Fruit fly (Drosophila melanogaster) whole organism, prepupa: ENCODE measurements around the gene aust.
A peak's percentile ranks its signal among the peaks of the same experiment; 100 is the strongest.

Source experiments
- CG11762 ChIP-seq: fragments of 200-800 bp; sonication (Bioruptor generic); optimal IDR thresholded peaks from 3 replicates; lab custom pipeline; 2016; ENCODE audit warnings: missing biosample characterization, missing genetic modification characterization; ENCODE audit not compliant: insufficient read depth
- CG32006 ChIP-seq: fragments of 200-800 bp; sonication (Bioruptor generic); optimal IDR thresholded peaks from 3 replicates; lab custom pipeline; 2017; ENCODE audit warnings: missing biosample characterization, mild to moderate bottlenecking, missing genetic modification characterization
- CG4318 ChIP-seq: fragments of 200-800 bp; sonication (Bioruptor generic); optimal IDR thresholded peaks from 3 replicates; lab custom pipeline; 2017; ENCODE audit warnings: missing biosample characterization, mild to moderate bottlenecking, missing genetic modification characterization
- CG6276 ChIP-seq: fragments of 200-800 bp; sonication (Bioruptor generic); optimal IDR thresholded peaks from 2 replicates; lab custom pipeline; 2017; ENCODE audit warnings: missing biosample characterization, mild to moderate bottlenecking, missing genetic modification characterization
- CG7368 ChIP-seq: fragments of 200-800 bp; sonication (Bioruptor generic); optimal IDR thresholded peaks from 3 replicates; lab custom pipeline; 2016; ENCODE audit warnings: missing biosample characterization, missing genetic modification characterization
- Ets21C ChIP-seq: fragments of 200-800 bp; sonication (Bioruptor generic); optimal IDR thresholded peaks from 3 replicates; lab custom pipeline; 2016; ENCODE audit warnings: missing biosample characterization, missing genetic modification characterization
- Gug ChIP-seq: fragments of 200-800 bp; sonication (Bioruptor generic); IDR thresholded peaks from 2 replicates; pipeline ENCODE4 v1.3.6; 2022; ENCODE audit warnings: missing biosample characterization, missing genetic modification characterization
- Met ChIP-seq: fragments of 200-800 bp; sonication (Bioruptor generic); optimal IDR thresholded peaks from 3 replicates; lab custom pipeline; 2016; ENCODE audit warnings: missing biosample characterization, missing genetic modification characterization
- Sox15 ChIP-seq: fragments of 200-800 bp; sonication (Bioruptor generic); optimal IDR thresholded peaks from 3 replicates; lab custom pipeline; 2016; ENCODE audit warnings: missing biosample characterization, missing genetic modification characterization
- eg ChIP-seq: fragments of 200-800 bp; sonication (Bioruptor generic); IDR thresholded peaks from 3 replicates; pipeline ENCODE4 v1.3.6; 2022; ENCODE audit warnings: missing biosample characterization, missing genetic modification characterization
- fd85E ChIP-seq: fragments of 200-800 bp; sonication (Bioruptor generic); optimal IDR thresholded peaks from 3 replicates; lab custom pipeline; 2016; ENCODE audit warnings: missing biosample characterization, missing genetic modification characterization

dm6 chr2L:9237212-9238031 lies 13.4 kb downstream of the aust start:
- TF ChIP-seq CG6276 (no peak), Gug (GFP tag; lab: Robert Waterston, UW) (no peak), CG11762 (no peak), CG7368 (GFP tag; lab: Kevin White, UChicago) (no peak), CG32006 (GFP tag; lab: Kevin White, UChicago) (no peak), CG4318 (GFP tag; lab: Kevin White, UChicago) (no peak), fd85E (GFP tag; lab: Kevin White, UChicago) (no peak), eg (GFP tag; lab: Robert Waterston, UW) (no peak), Sox15 (GFP tag; lab: Kevin White, UChicago) (no peak), Ets21C (no peak), Met (GFP tag; lab: Kevin White, UChicago) (peak; percentile 47)
